Fruit fly (Drosophila melanogaster) whole organism, embryonic: ENCODE results near the gene Gnpat.
A peak's percentile ranks its signal among the peaks of the same experiment; 100 is the strongest.

Experiments
- Asciz ChIP-seq: fragments of 200-800 bp; sonication (Bioruptor generic); optimal IDR thresholded peaks from 2 replicates; lab custom pipeline; 2017; ENCODE audit warnings: missing biosample characterization, mild to moderate bottlenecking, missing genetic modification characterization, missing genetic modification reagents
- BEAF-32 ChIP-seq: fragments of 200-800 bp; sonication (Bioruptor generic); optimal IDR thresholded peaks from 3 replicates; lab custom pipeline; 2017; ENCODE audit warnings: missing biosample characterization, missing genetic modification characterization, mild to moderate bottlenecking, moderate library complexity, missing genetic modification reagents
- Bteb2 ChIP-seq: fragments of 200-800 bp; sonication (Bioruptor generic); optimal IDR thresholded peaks from 2 replicates; lab custom pipeline; 2016; ENCODE audit warnings: missing biosample characterization, missing genetic modification characterization
- CG10431 ChIP-seq: fragments of 200-800 bp; sonication (Bioruptor generic); optimal IDR thresholded peaks from 3 replicates; lab custom pipeline; 2018; ENCODE audit warnings: missing biosample characterization, mild to moderate bottlenecking, missing genetic modification characterization
- CG10979 ChIP-seq: fragments of 200-800 bp; sonication (Bioruptor generic); optimal IDR thresholded peaks from 2 replicates; lab custom pipeline; 2018; ENCODE audit warnings: missing biosample characterization, mild to moderate bottlenecking, missing genetic modification characterization, moderate library complexity
- CG11695 ChIP-seq: fragments of 200-800 bp; sonication (Bioruptor generic); IDR thresholded peaks from 3 replicates; pipeline ENCODE4 v1.3.6; 2022; ENCODE audit warnings: missing biosample characterization, missing genetic modification characterization
- CG12071 ChIP-seq: fragments of 200-800 bp; sonication (Bioruptor generic); optimal IDR thresholded peaks from 3 replicates; lab custom pipeline; 2018; ENCODE audit warnings: missing biosample characterization, mild to moderate bottlenecking, missing genetic modification characterization
- CG17361 ChIP-seq: fragments of 200-800 bp; sonication (Bioruptor generic); IDR thresholded peaks from 3 replicates; pipeline ENCODE4 v1.3.6; 2022; ENCODE audit warnings: missing biosample characterization, missing genetic modification characterization
- CG18619 ChIP-seq: fragments of 200-800 bp; sonication (Bioruptor generic); optimal IDR thresholded peaks from 3 replicates; lab custom pipeline; 2017; ENCODE audit warnings: missing biosample characterization, mild to moderate bottlenecking, missing genetic modification characterization
- CG2678 ChIP-seq: fragments of 200-800 bp; sonication (Bioruptor generic); optimal IDR thresholded peaks from 3 replicates; lab custom pipeline; 2019; ENCODE audit warnings: missing biosample characterization, mild to moderate bottlenecking, missing genetic modification characterization, moderate library complexity
- CG3281 ChIP-seq: fragments of 200-800 bp; sonication (Bioruptor generic); optimal IDR thresholded peaks from 3 replicates; lab custom pipeline; 2017; ENCODE audit warnings: missing biosample characterization, mild to moderate bottlenecking, missing genetic modification characterization
- CG34376 ChIP-seq: fragments of 200-800 bp; sonication (Bioruptor generic); optimal IDR thresholded peaks from 2 replicates; lab custom pipeline; 2018; ENCODE audit warnings: missing biosample characterization, mild to moderate bottlenecking, missing genetic modification characterization
- CG34422 ChIP-seq: fragments of 200-800 bp; sonication (Bioruptor generic); IDR thresholded peaks from 3 replicates; pipeline ENCODE4 v1.3.6; 2022; ENCODE audit warnings: missing biosample characterization, missing genetic modification characterization
- CG42726 ChIP-seq: fragments of 200-800 bp; sonication (Bioruptor generic); IDR thresholded peaks from 2 replicates; pipeline ENCODE4 v1.3.6; 2022; ENCODE audit warnings: missing biosample characterization, missing genetic modification characterization; ENCODE audit not compliant: partially characterized antibody
- CG4730 ChIP-seq: fragments of 200-800 bp; sonication (Bioruptor generic); IDR thresholded peaks from 2 replicates; pipeline ENCODE4 v1.3.6; 2022; ENCODE audit warnings: missing biosample characterization, missing genetic modification characterization
- CG6689 ChIP-seq: fragments of 200-800 bp; sonication (Bioruptor generic); IDR thresholded peaks from 2 replicates; pipeline ENCODE4 v1.3.6; 2022; ENCODE audit warnings: missing biosample characterization, missing genetic modification characterization
- CG7556 ChIP-seq: fragments of 200-800 bp; sonication (Bioruptor generic); optimal IDR thresholded peaks from 2 replicates; lab custom pipeline; 2017; ENCODE audit warnings: missing biosample characterization, mild to moderate bottlenecking, missing genetic modification characterization
- CG8290 ChIP-seq, 3 experiments: fragments of 200-800 bp; sonication (Bioruptor generic); optimal IDR thresholded peaks; 2 replicates each; lab custom pipeline; 2016 to 2019; ENCODE audit warnings: missing biosample characterization in 3 of 3, missing genetic modification characterization in 3 of 3, mild to moderate bottlenecking in 2 of 3, moderate library complexity in 1 of 3
- CG8944 ChIP-seq: fragments of 200-800 bp; sonication (Bioruptor generic); optimal IDR thresholded peaks from 3 replicates; lab custom pipeline; 2016; ENCODE audit warnings: missing biosample characterization, missing genetic modification characterization
- CG9797 ChIP-seq: fragments of 200-800 bp; sonication (Bioruptor generic); optimal IDR thresholded peaks from 3 replicates; lab custom pipeline; 2018; ENCODE audit warnings: missing biosample characterization, mild to moderate bottlenecking, missing genetic modification characterization
- CG9876 ChIP-seq: fragments of 200-800 bp; sonication (Bioruptor generic); optimal IDR thresholded peaks from 2 replicates; lab custom pipeline; 2016; ENCODE audit warnings: missing biosample characterization, missing genetic modification characterization
- D19A ChIP-seq: fragments of 200-800 bp; optimal IDR thresholded peaks from 3 replicates; lab custom pipeline; 2019; ENCODE audit warnings: missing biosample characterization, mild to moderate bottlenecking, missing genetic modification characterization, moderate library complexity
- Dfd ChIP-seq, 2 experiments: fragments of >200 bp; optimal IDR thresholded peaks; 2 replicates each; lab custom pipeline; 2017; ENCODE audit warnings: missing biosample characterization in 2 of 2, missing genetic modification characterization in 2 of 2
- Dll ChIP-seq: fragments of 200-800 bp; sonication (Bioruptor generic); IDR thresholded peaks from 4 replicates; pipeline ENCODE4 v1.3.6; 2022; ENCODE audit warnings: missing biosample characterization, missing genetic modification characterization; ENCODE audit not compliant: partially characterized antibody
- Dp ChIP-seq: fragments of 200-800 bp; sonication (Bioruptor generic); optimal IDR thresholded peaks from 2 replicates; lab custom pipeline; 2018; ENCODE audit warnings: missing biosample characterization, mild to moderate bottlenecking, missing genetic modification characterization, moderate library complexity
- Eip74EF ChIP-seq, 2 experiments: fragments of 200-800 bp in 1 of 2; fragments of >200 bp in 1 of 2; sonication (Bioruptor generic) in 1 of 2; optimal IDR thresholded peaks; 2 replicates each; lab custom pipeline; 2017 to 2019; ENCODE audit warnings: missing biosample characterization in 2 of 2, missing genetic modification characterization in 2 of 2, mild to moderate bottlenecking in 1 of 2, moderate library complexity in 1 of 2
- Fer2 ChIP-seq: fragments of 200-800 bp; sonication (Bioruptor generic); optimal IDR thresholded peaks from 2 replicates; lab custom pipeline; 2018; ENCODE audit warnings: missing biosample characterization, mild to moderate bottlenecking, missing genetic modification characterization, moderate library complexity
- GATAe ChIP-seq: fragments of 200-800 bp; sonication (Bioruptor generic); conservative IDR thresholded peaks from 2 replicates; pipeline ENCODE4 v1.3.6; 2022; ENCODE audit warnings: missing biosample characterization, missing genetic modification characterization
- Hr78 ChIP-seq, 2 experiments: fragments of 200-800 bp in 1 of 2; fragments of >200 bp in 1 of 2; sonication (Bioruptor generic) in 1 of 2; optimal IDR thresholded peaks; 2 replicates each; lab custom pipeline; 2017 to 2019; ENCODE audit warnings: missing biosample characterization in 2 of 2, missing genetic modification characterization in 2 of 2, mild to moderate bottlenecking in 1 of 2, moderate library complexity in 1 of 2
- Jarid2 ChIP-seq: fragments of 200-800 bp; sonication (Bioruptor generic); optimal IDR thresholded peaks from 3 replicates; lab custom pipeline; 2017; ENCODE audit warnings: mild to moderate bottlenecking, missing biosample characterization, missing genetic modification reagents, missing genetic modification characterization
- Oli ChIP-seq: fragments of 200-800 bp; sonication (Bioruptor generic); optimal IDR thresholded peaks from 2 replicates; lab custom pipeline; 2018; ENCODE audit warnings: missing biosample characterization, mild to moderate bottlenecking, missing genetic modification characterization, moderate library complexity
- Sox100B ChIP-seq: fragments of 200-800 bp; sonication (Bioruptor generic); optimal IDR thresholded peaks from 3 replicates; lab custom pipeline; 2018; ENCODE audit warnings: missing biosample characterization, mild to moderate bottlenecking, missing genetic modification characterization
- Ssrp ChIP-seq: fragments of 200-800 bp; sonication (Bioruptor generic); optimal IDR thresholded peaks from 2 replicates; lab custom pipeline; 2018; ENCODE audit warnings: missing biosample characterization, mild to moderate bottlenecking, missing genetic modification characterization, moderate library complexity
- Stat92E ChIP-seq, 3 experiments: fragments of >200 bp in 2 of 3; fragments of 200-800 bp in 1 of 3; sonication (Bioruptor generic) in 1 of 3; optimal IDR thresholded peaks; 2 replicates each; lab custom pipeline; 2017 to 2019; ENCODE audit warnings: missing biosample characterization in 3 of 3, missing genetic modification characterization in 3 of 3, mild to moderate bottlenecking in 1 of 3, moderate library complexity in 1 of 3
- YL-1 ChIP-seq: fragments of 200-800 bp; sonication (Bioruptor generic); optimal IDR thresholded peaks from 3 replicates; lab custom pipeline; 2017; ENCODE audit warnings: missing biosample characterization, mild to moderate bottlenecking, missing genetic modification characterization
- ash1 ChIP-seq: fragments of 200-800 bp; sonication (Bioruptor generic); optimal IDR thresholded peaks from 2 replicates; lab custom pipeline; 2018; ENCODE audit warnings: missing biosample characterization, mild to moderate bottlenecking, missing genetic modification characterization
- cg ChIP-seq: fragments of 200-800 bp; sonication (Bioruptor generic); optimal IDR thresholded peaks from 3 replicates; lab custom pipeline; 2019; ENCODE audit warnings: missing biosample characterization, mild to moderate bottlenecking, missing genetic modification characterization, moderate library complexity
- dan ChIP-seq: fragments of 200-800 bp; sonication (Bioruptor generic); IDR thresholded peaks from 2 replicates; pipeline ENCODE4 v1.3.6; 2022; ENCODE audit warnings: missing biosample characterization, missing genetic modification characterization
- dm ChIP-seq: fragments of 200-800 bp; sonication (Bioruptor generic); optimal IDR thresholded peaks from 3 replicates; lab custom pipeline; 2016; ENCODE audit warnings: missing biosample characterization, missing genetic modification characterization
- dmrt11E ChIP-seq: fragments of 200-800 bp; sonication (Bioruptor generic); optimal IDR thresholded peaks from 3 replicates; lab custom pipeline; 2018; ENCODE audit warnings: missing biosample characterization, mild to moderate bottlenecking, missing genetic modification characterization, moderate library complexity
- ewg ChIP-seq: fragments of 200-800 bp; sonication (Bioruptor generic); optimal IDR thresholded peaks from 3 replicates; lab custom pipeline; 2017; ENCODE audit warnings: mild to moderate bottlenecking, missing biosample characterization, missing genetic modification reagents, missing genetic modification characterization
- ind ChIP-seq: fragments of 200-800 bp; sonication (Bioruptor generic); optimal IDR thresholded peaks from 3 replicates; lab custom pipeline; 2016; ENCODE audit warnings: missing biosample characterization, missing genetic modification characterization
- org-1 ChIP-seq: fragments of 200-800 bp; sonication (Bioruptor generic); optimal IDR thresholded peaks from 2 replicates; lab custom pipeline; 2017; ENCODE audit warnings: missing biosample characterization, missing genetic modification characterization
- psq ChIP-seq: fragments of 200-800 bp; sonication (Bioruptor generic); optimal IDR thresholded peaks from 2 replicates; lab custom pipeline; 2017; ENCODE audit warnings: missing biosample characterization, missing genetic modification characterization
- run ChIP-seq: fragments of 200-800 bp; sonication (Bioruptor generic); optimal IDR thresholded peaks from 3 replicates; lab custom pipeline; 2018; ENCODE audit warnings: missing biosample characterization, mild to moderate bottlenecking, missing genetic modification characterization
- sqz ChIP-seq: fragments of 200-800 bp; sonication (Bioruptor generic); optimal IDR thresholded peaks from 3 replicates; lab custom pipeline; 2018; ENCODE audit warnings: missing biosample characterization, mild to moderate bottlenecking, missing genetic modification characterization
- tgo ChIP-seq: fragments of 200-800 bp; sonication (Bioruptor generic); IDR thresholded peaks from 3 replicates; pipeline ENCODE4 v1.3.6; 2022; ENCODE audit warnings: missing biosample characterization, missing genetic modification characterization
- tx ChIP-seq: fragments of 200-800 bp; sonication (Bioruptor generic); optimal IDR thresholded peaks from 2 replicates; lab custom pipeline; 2016; ENCODE audit warnings: missing biosample characterization, missing genetic modification characterization
- vvl ChIP-seq: fragments of 200-800 bp; sonication (Bioruptor generic); IDR thresholded peaks from 2 replicates; pipeline ENCODE4 v1.3.6; 2022; ENCODE audit warnings: missing biosample characterization, missing genetic modification characterization
- zfh1 ChIP-seq: fragments of 200-800 bp; sonication (Bioruptor generic); IDR thresholded peaks from 3 replicates; pipeline ENCODE4 v1.3.6; 2022; ENCODE audit warnings: missing biosample characterization, missing genetic modification characterization

The Gnpat gene

dm6 chr3R:25451832-25452231 lies 38.9 kb downstream of the Gnpat start (continued):
- TF ChIP-seq Bteb2: no peak
- TF ChIP-seq CG42726 (GFP tag; lab: Robert Waterston, UW): no peak
- no peak for TF ChIP-seq Asciz (GFP tag; lab: Kevin White, UChicago)
- TF ChIP-seq tgo (GFP tag; lab: Robert Waterston, UW): no peak
- TF ChIP-seq Ssrp (tag; lab: Kevin White, UChicago): no peak
- no peak for TF ChIP-seq sqz (GFP tag; lab: Kevin White, UChicago)
- TF ChIP-seq Jarid2 (GFP tag; lab: Kevin White, UChicago): no peak
- TF ChIP-seq BEAF-32 (GFP tag; lab: Kevin White, UChicago): no peak
- peak; percentile 13 for TF ChIP-seq org-1 (GFP tag; lab: Kevin White, UChicago)
- TF ChIP-seq CG18619: peak; percentile 9
- TF ChIP-seq Sox100B (GFP tag; lab: Kevin White, UChicago): peak; percentile 3
- no peak for TF ChIP-seq dan (GFP tag; lab: Robert Waterston, UW)
- peak; percentile 41 for TF ChIP-seq dmrt11E (tag; lab: Kevin White, UChicago)
- TF ChIP-seq CG17361: 0 out of 3 replicates have a peak, but pooled peaks have one; percentile 28
- no peak for TF ChIP-seq GATAe
- TF ChIP-seq CG7556 (GFP tag; lab: Kevin White, UChicago): peak; percentile 38
- no peak for TF ChIP-seq CG11695 (GFP tag; lab: Robert Waterston, UW)
- TF ChIP-seq CG10431 (GFP tag; lab: Kevin White, UChicago): no peak
- TF ChIP-seq ash1 (GFP tag; lab: Kevin White, UChicago): no peak
- TF ChIP-seq ewg (GFP tag; lab: Kevin White, UChicago): no peak
- TF ChIP-seq dm: no peak
- TF ChIP-seq CG12071 (GFP tag; lab: Kevin White, UChicago): no peak
- no peak for TF ChIP-seq vvl (GFP tag; lab: Robert Waterston, UW)
- no peak; the same call in 2 of the 3 replicates for TF ChIP-seq zfh1 (GFP tag; lab: Robert Waterston, UW)
- no peak for TF ChIP-seq Eip74EF (GFP tag; optimal IDR thresholded peaks at IDR 0.05; lab: Kevin White, UChicago)
- no peak for TF ChIP-seq tx
- no peak for TF ChIP-seq Dfd (GFP tag; optimal IDR thresholded peaks at IDR 0.05; lab: Kevin White, UChicago)
- TF ChIP-seq CG4730: no peak
- no peak for TF ChIP-seq CG9876 (GFP tag; lab: Kevin White, UChicago)
- TF ChIP-seq CG10979: peak; percentile 20
- no peak for TF ChIP-seq Fer2
- TF ChIP-seq cg: no peak
- TF ChIP-seq CG9797 (GFP tag; lab: Kevin White, UChicago): no peak
- TF ChIP-seq CG8290 (GFP tag; optimal IDR thresholded peaks at IDR 0.05; lab: Kevin White, UChicago): no peak
- TF ChIP-seq CG8290 (tag; optimal IDR thresholded peaks at IDR 0.05; lab: Kevin White, UChicago): no peak
- TF ChIP-seq D19A: no peak
- no peak for TF ChIP-seq run (tag; lab: Kevin White, UChicago)
- 0 out of 3 replicates have a peak, but pooled peaks have one; percentile 12 for TF ChIP-seq CG34422 (GFP tag; lab: Robert Waterston, UW)
- TF ChIP-seq Dp (GFP tag; lab: Kevin White, UChicago): no peak
- no peak for TF ChIP-seq YL-1 (GFP tag; lab: Kevin White, UChicago)
- no peak for TF ChIP-seq CG34376 (GFP tag; lab: Kevin White, UChicago)
- TF ChIP-seq Oli (tag; lab: Kevin White, UChicago): peak; percentile 17
- no peak for TF ChIP-seq Hr78 (GFP tag; optimal IDR thresholded peaks at IDR 0.05; lab: Kevin White, UChicago)
- TF ChIP-seq CG8944 (GFP tag; lab: Kevin White, UChicago): no peak
- peak; percentile 44 for TF ChIP-seq CG2678 (tag; lab: Kevin White, UChicago)
- no peak for TF ChIP-seq ind
- no peak for TF ChIP-seq Dll (GFP tag; lab: Robert Waterston, UW)
- peak; percentile 38 for TF ChIP-seq CG3281 (GFP tag; lab: Kevin White, UChicago)
- TF ChIP-seq psq: no peak
- no peak for TF ChIP-seq CG6689
- no peak for TF ChIP-seq Stat92E (GFP tag; optimal IDR thresholded peaks at IDR 0.05; lab: Kevin White, UChicago)
